Fruit fly (Drosophila melanogaster) S2 (cell line): ENCODE results near the gene CG33098.

ENCODE experiments used
- CG8478 ChIP-seq: fragments of >200 bp; optimal IDR thresholded peaks from 2 replicates; lab custom pipeline; 2018
- CTCF ChIP-seq, 2 experiments: fragments of >200 bp; optimal IDR thresholded peaks; 2 replicates each; lab custom pipeline; 2018

DNA sequence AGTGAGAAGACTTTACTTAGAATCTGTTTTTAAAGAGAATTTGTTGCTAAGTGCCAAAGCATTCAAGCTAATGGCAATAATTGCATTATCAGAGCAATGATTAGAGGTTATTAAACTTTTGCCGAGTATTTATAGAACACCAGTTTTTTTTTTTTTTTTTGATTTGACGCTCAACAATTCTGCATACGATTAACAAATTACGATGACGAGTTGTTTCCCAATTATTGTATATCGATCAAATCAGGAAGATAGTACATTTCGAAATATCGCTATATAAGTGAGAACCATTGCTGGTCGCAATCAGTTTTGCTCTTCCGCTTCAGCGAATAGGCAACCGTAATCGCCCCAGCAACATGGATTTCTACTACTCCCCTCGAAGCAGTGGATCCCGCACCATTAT, 13.2 kb upstream of the CG33098 start, which contains the start of gene GstD4:
- no peak for TF ChIP-seq CG8478
- TF ChIP-seq CTCF (optimal IDR thresholded peaks at IDR 0.05; lab: Kevin White, UChicago), result no peak
